Worm (Caenorhabditis elegans) whole organism, late embryonic: Measurements from ENCODE around the gene T04A11.4.
"Not testable (repeated sequence)": the region's sequence is repeated elsewhere in the genome, so short reads cannot be mapped to it uniquely, and the experiment has no call there.

Experiments
- nhr-11 ChIP-seq: fragments of 150-350 bp; optimal IDR thresholded peaks from 2 replicates; lab custom pipeline; 2014; ENCODE audit warnings: missing biosample characterization, missing genetic modification characterization
- tbx-7 ChIP-seq: sonication (generic microtip); optimal IDR thresholded peaks from 2 replicates; lab custom pipeline; 2016; ENCODE audit warnings: missing genotype, missing genetic modification characterization, missing compliant biosample characterization

DNA sequence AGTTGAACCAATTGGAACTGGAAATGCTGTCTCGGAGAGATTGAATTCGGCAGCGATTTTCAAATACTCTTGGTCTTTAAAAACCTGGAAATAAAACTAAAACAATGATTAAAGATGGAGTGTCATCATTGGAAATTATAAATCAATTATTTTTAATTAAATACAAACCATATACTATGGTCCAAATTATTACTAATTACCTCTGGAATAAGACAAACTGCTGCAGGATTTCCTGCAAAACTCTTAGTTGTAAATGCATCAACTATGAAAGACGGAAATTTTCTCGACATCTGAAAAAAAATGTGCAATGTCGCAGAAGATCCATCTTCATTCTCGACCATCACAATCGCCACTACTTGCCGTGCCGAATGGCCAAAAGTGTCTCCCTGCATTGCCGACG, 5.7 kb downstream of the T04A11.4 start, which contains the start of gene igdb-1:
- not testable (repeated sequence) for TF ChIP-seq tbx-7 (tag; lab: Kevin White, UChicago); nhr-11
